Fruit fly (Drosophila melanogaster) whole organism: ENCODE measurements around the gene CG31538.

Source experiments
- CG8478 ChIP-seq: fragments of >200 bp; optimal IDR thresholded peaks from 2 replicates; lab custom pipeline; 2018; ENCODE audit warnings: inconsistent platforms
- EcR ChIP-seq, 2 experiments: fragments of >200 bp; optimal IDR thresholded peaks; 2 replicates each; lab custom pipeline; 2017; ENCODE audit warnings: missing biosample characterization in 2 of 2, missing genetic modification characterization in 2 of 2, missing genetic modification reagents in 2 of 2
- pan ChIP-seq: fragments of >200 bp; optimal IDR thresholded peaks from 2 replicates; lab custom pipeline; 2017
- psq ChIP-seq: fragments of >200 bp; optimal IDR thresholded peaks from 2 replicates; lab custom pipeline; 2017
- usp ChIP-seq: fragments of >200 bp; optimal IDR thresholded peaks from 2 replicates; lab custom pipeline; 2017; ENCODE audit warnings: missing biosample characterization, missing genetic modification characterization, mixed read lengths

- TF ChIP-seq CG8478 (lab: Kevin White, UChicago): no peak
- TF ChIP-seq usp: no peak
- no peak for TF ChIP-seq pan (lab: Kevin White, UChicago)
- no peak for TF ChIP-seq EcR (GFP tag; optimal IDR thresholded peaks at IDR 0.05; lab: Kevin White, UChicago)
- no peak for TF ChIP-seq psq
These were observed 21.1 kb upstream of the CG31538 start for dm6 chr3R:5298599-5299307.
